Worm (Caenorhabditis elegans) whole organism, late embryonic: ENCODE measurements around the gene srlf-11.

Source experiments
- C08G9.2 ChIP-seq: sonication (generic microtip); optimal IDR thresholded peaks from 2 replicates; lab custom pipeline; 2016; ENCODE audit warnings: mild to moderate bottlenecking, missing genetic modification characterization, moderate library complexity, missing compliant biosample characterization
- F13H6.1 ChIP-seq: sonication (generic microtip); optimal IDR thresholded peaks from 2 replicates; lab custom pipeline; 2016; ENCODE audit warnings: missing genetic modification characterization, missing compliant biosample characterization
- T23F11.4 ChIP-seq: fragments of 200-800 bp; sonication (Bioruptor generic); optimal IDR thresholded peaks from 2 replicates; lab custom pipeline; 2018; ENCODE audit warnings: mild to moderate bottlenecking, missing genetic modification characterization, missing compliant biosample characterization
- Y22D7AL.16 ChIP-seq: sonication (generic microtip); optimal IDR thresholded peaks from 2 replicates; lab custom pipeline; 2016; ENCODE audit warnings: missing genetic modification characterization, missing compliant biosample characterization
- ahr-1 ChIP-seq: sonication (generic microtip); optimal IDR thresholded peaks from 2 replicates; lab custom pipeline; 2016; ENCODE audit warnings: missing genetic modification characterization, missing compliant biosample characterization
- ceh-14 ChIP-seq: sonication (generic microtip); optimal IDR thresholded peaks from 2 replicates; lab custom pipeline; 2016; ENCODE audit warnings: missing genotype, missing genetic modification characterization, missing compliant biosample characterization
- ceh-2 ChIP-seq: sonication (generic microtip); optimal IDR thresholded peaks from 2 replicates; lab custom pipeline; 2016; ENCODE audit warnings: missing genotype, missing genetic modification characterization, missing compliant biosample characterization
- ceh-22 ChIP-seq: sonication (generic microtip); optimal IDR thresholded peaks from 2 replicates; lab custom pipeline; 2017; ENCODE audit warnings: missing biosample characterization, missing genetic modification characterization
- ceh-24 ChIP-seq: sonication (generic microtip); optimal IDR thresholded peaks from 2 replicates; lab custom pipeline; 2016; ENCODE audit warnings: mild to moderate bottlenecking, missing genetic modification characterization, missing compliant biosample characterization
- ceh-31 ChIP-seq: sonication (generic microtip); optimal IDR thresholded peaks from 2 replicates; lab custom pipeline; 2016; ENCODE audit warnings: missing genetic modification characterization, missing compliant biosample characterization
- ceh-34 ChIP-seq: sonication (generic microtip); optimal IDR thresholded peaks from 2 replicates; lab custom pipeline; 2016; ENCODE audit warnings: mild to moderate bottlenecking, missing genetic modification characterization, missing compliant biosample characterization
- ceh-9 ChIP-seq: sonication (generic microtip); optimal IDR thresholded peaks from 2 replicates; lab custom pipeline; 2016; ENCODE audit warnings: mild to moderate bottlenecking, missing genetic modification characterization, inconsistent platforms, missing compliant biosample characterization
- elt-2 ChIP-seq: sonication (generic microtip); optimal IDR thresholded peaks from 2 replicates; lab custom pipeline; 2016; ENCODE audit warnings: missing genetic modification reagents, missing genetic modification characterization, missing compliant biosample characterization
- elt-4 ChIP-seq: sonication (generic microtip); optimal IDR thresholded peaks from 2 replicates; lab custom pipeline; 2016; ENCODE audit warnings: missing genetic modification characterization, missing compliant biosample characterization
- ets-4 ChIP-seq: sonication (generic microtip); optimal IDR thresholded peaks from 2 replicates; lab custom pipeline; 2016; ENCODE audit warnings: missing genetic modification characterization, missing compliant biosample characterization
- eyg-1 ChIP-seq: sonication (generic microtip); optimal IDR thresholded peaks from 2 replicates; lab custom pipeline; 2016; ENCODE audit warnings: missing genotype, missing genetic modification characterization, missing compliant biosample characterization
- fax-1 ChIP-seq: sonication (generic microtip); optimal IDR thresholded peaks from 2 replicates; lab custom pipeline; 2016; ENCODE audit warnings: missing genotype, missing genetic modification characterization, missing compliant biosample characterization
- fkh-10 ChIP-seq: fragments of 150-350 bp; optimal IDR thresholded peaks from 2 replicates; lab custom pipeline; 2014; ENCODE audit warnings: missing biosample characterization, missing genetic modification reagents, missing genetic modification characterization
- hlh-15 ChIP-seq: sonication (generic microtip); optimal IDR thresholded peaks from 2 replicates; lab custom pipeline; 2016; ENCODE audit warnings: missing genetic modification characterization, missing compliant biosample characterization
- hlh-6 ChIP-seq: sonication (generic microtip); optimal IDR thresholded peaks from 2 replicates; lab custom pipeline; 2016; ENCODE audit warnings: missing genotype, missing genetic modification characterization, missing compliant biosample characterization
- hlh-8 ChIP-seq: sonication (generic microtip); optimal IDR thresholded peaks from 2 replicates; lab custom pipeline; 2016; ENCODE audit warnings: missing genotype, missing genetic modification characterization, missing compliant biosample characterization
- lim-6 ChIP-seq: sonication (generic microtip); optimal IDR thresholded peaks from 2 replicates; lab custom pipeline; 2016; ENCODE audit warnings: missing genetic modification characterization, missing compliant biosample characterization
- lin-11 ChIP-seq: fragments of 200-800 bp; sonication (Bioruptor generic); optimal IDR thresholded peaks from 2 replicates; lab custom pipeline; 2018; ENCODE audit warnings: mild to moderate bottlenecking, missing genetic modification characterization, missing compliant biosample characterization
- nhr-11 ChIP-seq: fragments of 150-350 bp; optimal IDR thresholded peaks from 2 replicates; lab custom pipeline; 2014; ENCODE audit warnings: missing biosample characterization, missing genetic modification characterization
- pag-3 ChIP-seq: sonication (generic microtip); optimal IDR thresholded peaks from 2 replicates; lab custom pipeline; 2016; ENCODE audit warnings: missing compliant biosample characterization, missing genetic modification characterization, borderline replicate concordance
- pat-9 ChIP-seq: fragments of 200-800 bp; sonication (Bioruptor generic); optimal IDR thresholded peaks from 2 replicates; lab custom pipeline; 2018; ENCODE audit warnings: mild to moderate bottlenecking, missing genetic modification characterization, moderate library complexity, missing compliant biosample characterization
- pha-2 ChIP-seq: sonication (generic microtip); optimal IDR thresholded peaks from 2 replicates; lab custom pipeline; 2017; ENCODE audit warnings: mild to moderate bottlenecking, missing genetic modification characterization, missing compliant biosample characterization
- pha-4 ChIP-seq: fragments of 150-350 bp; optimal IDR thresholded peaks from 2 replicates; lab custom pipeline; 2018; ENCODE audit warnings: missing biosample characterization, missing genetic modification reagents, missing genetic modification characterization
- pqm-1 ChIP-seq: sonication (generic microtip); optimal IDR thresholded peaks from 2 replicates; lab custom pipeline; 2016; ENCODE audit warnings: missing genetic modification characterization, missing compliant biosample characterization
- pros-1 ChIP-seq: fragments of 150-350 bp; optimal IDR thresholded peaks from 2 replicates; lab custom pipeline; 2014; ENCODE audit warnings: missing biosample characterization, missing genetic modification reagents, missing genetic modification characterization
- ref-2 ChIP-seq: sonication (generic microtip); optimal IDR thresholded peaks from 2 replicates; lab custom pipeline; 2016; ENCODE audit warnings: missing genetic modification characterization, missing compliant biosample characterization
- rnt-1 ChIP-seq: sonication (generic microtip); optimal IDR thresholded peaks from 2 replicates; lab custom pipeline; 2016; ENCODE audit warnings: missing genetic modification characterization, missing compliant biosample characterization
- sdc-2 ChIP-seq: sonication (generic microtip); optimal IDR thresholded peaks from 2 replicates; lab custom pipeline; 2016; ENCODE audit warnings: missing genotype, missing genetic modification characterization, missing compliant biosample characterization
- sox-2 ChIP-seq: fragments of 200-800 bp; sonication (Bioruptor generic); IDR thresholded peaks from 2 replicates; pipeline ENCODE4 v1.3.6; 2022; ENCODE audit warnings: missing genetic modification reagents, missing genetic modification characterization, missing compliant biosample characterization
- sox-4 ChIP-seq: sonication (generic microtip); optimal IDR thresholded peaks from 2 replicates; lab custom pipeline; 2017; ENCODE audit warnings: mild to moderate bottlenecking, missing genetic modification characterization, inconsistent platforms, missing compliant biosample characterization
- syd-9 ChIP-seq: sonication (generic microtip); optimal IDR thresholded peaks from 2 replicates; lab custom pipeline; 2016; ENCODE audit warnings: mild to moderate bottlenecking, missing genetic modification characterization, moderate library complexity, missing compliant biosample characterization
- tbx-2 ChIP-seq: sonication (generic microtip); optimal IDR thresholded peaks from 2 replicates; lab custom pipeline; 2016; ENCODE audit warnings: missing genetic modification characterization, missing compliant biosample characterization
- unc-42 ChIP-seq: sonication (generic microtip); optimal IDR thresholded peaks from 2 replicates; lab custom pipeline; 2016; ENCODE audit warnings: missing genotype, missing genetic modification characterization, missing compliant biosample characterization
- unc-55 ChIP-seq: sonication (generic microtip); optimal IDR thresholded peaks from 2 replicates; lab custom pipeline; 2017; ENCODE audit warnings: missing biosample characterization, missing genetic modification reagents, missing genetic modification characterization
- zip-5 ChIP-seq: sonication (generic microtip); optimal IDR thresholded peaks from 2 replicates; lab custom pipeline; 2016; ENCODE audit warnings: missing genetic modification characterization, missing compliant biosample characterization
- ztf-16 ChIP-seq: sonication (generic microtip); optimal IDR thresholded peaks from 2 replicates; lab custom pipeline; 2017; ENCODE audit warnings: missing genetic modification characterization, missing compliant biosample characterization

Gene srlf-11

ce11 chrIV:10879542-10879941 is 6.3 kb downstream of the srlf-11 start, which contains the start of gene sdz-13:
Gene sdz-13, minus strand, starts transcription at chrIV:10879642.
- TF ChIP-seq rnt-1 (tag; lab: Kevin White, UChicago): no peak
- TF ChIP-seq ceh-34 (tag; lab: Kevin White, UChicago): no peak
- no peak for TF ChIP-seq C08G9.2 (tag; lab: Kevin White, UChicago)
- no peak for TF ChIP-seq pha-4 (tag; lab: Kevin White, UChicago)
- no peak for TF ChIP-seq sox-2 (GFP tag; lab: Robert Waterston, UW)
- no peak for TF ChIP-seq sdc-2 (tag; lab: Kevin White, UChicago)
- TF ChIP-seq ztf-16: no peak
- TF ChIP-seq lim-6 (tag; lab: Kevin White, UChicago): no peak
- TF ChIP-seq F13H6.1 (tag; lab: Kevin White, UChicago): no peak
- no peak for TF ChIP-seq zip-5 (tag; lab: Kevin White, UChicago)
- no peak for TF ChIP-seq fkh-10 (GFP tag; lab: Kevin White, UChicago)

- no peak for TF ChIP-seq pat-9 (tag; lab: Kevin White, UChicago)
- TF ChIP-seq sox-4: no peak
- TF ChIP-seq hlh-15: no peak
- TF ChIP-seq, all 69 proteins: peak for 0
These were observed 9.0 kb downstream of the srlf-11 start, which contains the start of gene fipr-14 for ce11 chrIV:10876844-10877243. Gene fipr-14, plus strand, starts transcription at chrIV:10877144.

DNA sequence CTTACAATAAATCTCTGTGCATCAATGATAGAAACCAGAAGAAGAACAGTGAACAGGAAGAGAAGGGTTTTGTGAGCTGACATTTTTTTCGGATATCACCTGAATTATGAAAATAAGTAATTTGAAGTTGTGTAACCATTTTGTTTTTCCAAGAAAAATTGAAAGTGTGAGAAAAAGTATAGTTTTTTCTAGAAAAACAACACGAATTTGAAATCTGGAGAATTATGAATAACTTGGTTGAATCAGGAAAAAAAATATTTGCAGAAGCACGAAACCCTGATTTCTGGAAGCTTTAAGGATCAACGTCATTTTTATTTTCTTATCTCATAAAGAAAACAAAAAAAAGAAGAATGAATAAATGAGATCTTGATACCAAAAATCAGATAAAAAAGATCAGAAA is 11.3 kb downstream of the srlf-11 start, which contains the start of gene F13E9.12:
Gene F13E9.12 (minus strand): TSS at position 101 of the 400 bp plus-strand sequence.
- TF ChIP-seq lim-6 (tag; lab: Kevin White, UChicago): no peak
- TF ChIP-seq unc-55 (GFP tag; lab: Kevin White, UChicago): no peak
- no peak for TF ChIP-seq fkh-10 (GFP tag; lab: Kevin White, UChicago)
- no peak for TF ChIP-seq pqm-1 (tag; lab: Kevin White, UChicago)
- no peak for TF ChIP-seq pag-3 (tag; lab: Kevin White, UChicago)
- no peak for TF ChIP-seq pha-4 (tag; lab: Kevin White, UChicago)
- TF ChIP-seq ztf-16: no peak
- TF ChIP-seq elt-2 (tag; lab: Kevin White, UChicago): no peak
- no peak for TF ChIP-seq ceh-24 (tag; lab: Kevin White, UChicago)
- no peak for TF ChIP-seq T23F11.4 (GFP tag; lab: Kevin White, UChicago)
- no peak for TF ChIP-seq eyg-1 (tag; lab: Kevin White, UChicago)
- no peak for TF ChIP-seq pat-9 (tag; lab: Kevin White, UChicago)
- no peak for TF ChIP-seq ets-4
- no peak for TF ChIP-seq hlh-6 (tag; lab: Kevin White, UChicago)

DNA sequence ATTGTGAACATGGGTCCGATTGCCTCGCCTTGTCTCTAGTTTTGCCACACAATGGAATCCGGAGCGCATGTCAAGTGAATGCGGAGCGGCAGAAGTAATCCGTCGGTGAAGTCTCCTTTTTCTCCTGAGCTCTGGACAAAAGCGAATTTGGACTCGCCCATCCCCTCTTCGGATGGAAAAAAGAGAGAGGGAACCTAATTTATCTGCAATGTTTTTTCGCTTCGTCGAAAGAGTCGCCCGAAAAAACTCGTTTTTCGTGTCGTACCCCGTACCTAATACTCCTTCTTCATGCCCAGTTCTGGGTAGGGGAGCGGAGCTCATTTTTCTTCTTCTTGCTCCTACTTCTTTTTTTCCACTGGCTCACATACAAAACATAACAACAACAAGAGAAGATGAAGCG is 15.7 kb downstream of the srlf-11 start:
- peak; percentile 70 for TF ChIP-seq unc-42 (tag; lab: Kevin White, UChicago)
- no peak for TF ChIP-seq ceh-2 (tag; lab: Kevin White, UChicago)
- TF ChIP-seq pros-1: no peak

DNA sequence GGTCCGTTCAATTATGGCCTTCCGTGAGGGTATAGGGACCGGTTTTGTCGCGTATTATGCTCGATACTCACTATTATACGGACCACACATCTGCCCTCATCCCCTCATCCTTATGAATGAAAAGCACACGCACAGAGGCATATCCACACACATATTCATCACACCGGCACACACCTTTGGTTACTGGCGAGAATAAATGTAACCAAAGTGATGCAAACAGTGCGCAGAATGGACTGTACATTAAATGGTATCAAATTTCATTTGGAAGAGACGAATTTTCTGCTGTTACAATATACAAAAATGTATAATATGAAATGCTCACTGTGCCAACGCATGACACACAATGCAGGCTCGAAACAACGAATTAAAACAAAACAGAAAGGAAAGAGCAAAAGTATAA is 16.2 kb downstream of the srlf-11 start:
- TF ChIP-seq ceh-14 (no peak), ceh-34 (tag; lab: Kevin White, UChicago) (peak; percentile 79), pha-2 (tag; lab: Kevin White, UChicago) (peak; percentile 5)

ce11 chrIV:10868629-10869251 is 17.1 kb downstream of the srlf-11 start, which contains the start of gene F13E9.11:
Gene F13E9.11, minus strand, starts transcription at chrIV:10869135.
- TF ChIP-seq syd-9 (tag; lab: Kevin White, UChicago) (no peak), ahr-1 (tag; lab: Kevin White, UChicago) (no peak), tbx-2 (no peak), hlh-8 (no peak), ceh-31 (tag; lab: Kevin White, UChicago) (peak; percentile 55), pha-2 (tag; lab: Kevin White, UChicago) (no peak), ceh-9 (tag; lab: Kevin White, UChicago) (no peak), fax-1 (tag; lab: Kevin White, UChicago) (peak; percentile 40), hlh-6 (tag; lab: Kevin White, UChicago) (peak; percentile 65), pag-3 (tag; lab: Kevin White, UChicago) (peak; percentile 38), lin-11 (tag; lab: Kevin White, UChicago) (no peak), unc-42 (tag; lab: Kevin White, UChicago) (peak; percentile 61), elt-4 (no peak), ceh-14 (peak; percentile 23), zip-5 (tag; lab: Kevin White, UChicago) (no peak), T23F11.4 (GFP tag; lab: Kevin White, UChicago) (no peak), ref-2 (no peak), nhr-11 (no peak), sox-2 (GFP tag; lab: Robert Waterston, UW) (no peak), ceh-22 (tag; lab: Kevin White, UChicago) (no peak), Y22D7AL.16 (tag; lab: Kevin White, UChicago) (no peak), pqm-1 (tag; lab: Kevin White, UChicago) (no peak)
